Fruit fly (Drosophila melanogaster): ENCODE data around the gene CG12521.
A peak's percentile ranks its signal among the peaks of the same experiment; 100 is the strongest.

Gene CG12521

DNA sequence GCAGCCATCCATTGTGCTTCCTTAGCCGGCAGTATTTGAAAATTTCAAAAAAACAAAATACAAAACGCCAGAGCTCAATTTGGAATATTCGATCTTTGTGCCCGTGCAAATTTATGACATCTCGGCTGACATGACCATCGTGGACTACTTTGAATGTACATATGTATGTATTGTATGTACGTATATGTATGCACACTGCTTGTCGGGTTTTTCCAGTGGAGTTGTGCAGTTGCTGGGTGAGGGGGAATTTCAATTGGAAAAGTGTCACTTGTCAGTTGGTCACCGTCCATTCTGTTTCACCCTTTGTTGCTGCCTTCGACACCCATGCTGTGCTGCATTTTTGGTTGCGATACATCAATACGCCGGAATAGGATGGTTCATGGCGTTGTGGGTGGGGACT is at the start of gene CG12521:
Gene CG12521, minus strand, starts transcription at position 101 of the 400 bp plus-strand sequence.
- TF ChIP-seq Sox102F (GFP tag; optimal IDR thresholded peaks at IDR 0.05) = no peak
- TF ChIP-seq Sox14 (GFP tag; optimal IDR thresholded peaks at IDR 0.05) = no peak
- no peak for TF ChIP-seq dac (GFP tag; optimal IDR thresholded peaks at IDR 0.05)
- TF ChIP-seq fd59A (GFP tag; optimal IDR thresholded peaks at IDR 0.05) = no peak
- no peak for TF ChIP-seq cyc (GFP tag; optimal IDR thresholded peaks at IDR 0.05)
- TF ChIP-seq spab (GFP tag; optimal IDR thresholded peaks at IDR 0.05) = no peak
- TF ChIP-seq CG6808 (GFP tag; optimal IDR thresholded peaks at IDR 0.05) = no peak
- TF ChIP-seq topi (GFP tag; optimal IDR thresholded peaks at IDR 0.05) = no peak
- no peak for TF ChIP-seq CG3919 (GFP tag; optimal IDR thresholded peaks at IDR 0.05)
- no peak for TF ChIP-seq Smox (GFP tag; optimal IDR thresholded peaks at IDR 0.05)
- no peak for TF ChIP-seq achi (GFP tag; optimal IDR thresholded peaks at IDR 0.05)

DNA sequence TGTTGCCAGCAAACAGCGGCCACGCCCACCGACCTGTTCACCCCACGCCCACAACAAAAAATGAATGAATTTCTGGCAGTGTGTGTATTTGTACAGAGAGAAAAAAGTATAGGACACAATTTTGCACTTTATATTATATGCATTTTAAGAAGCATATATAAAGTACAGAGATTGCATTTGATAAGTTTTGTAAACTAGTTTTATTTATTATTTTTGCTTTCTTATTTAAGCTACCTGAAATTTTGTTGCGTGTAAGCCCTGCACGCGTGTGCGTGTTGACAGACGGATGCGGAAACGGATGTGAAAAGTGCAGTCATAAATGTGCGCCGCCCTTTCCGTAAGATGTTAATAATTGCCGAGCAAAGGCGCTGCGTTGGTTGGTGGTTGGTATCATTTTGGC is 49.2 kb upstream of the CG12521 start:
- no peak for TF ChIP-seq Hr4 (GFP tag; optimal IDR thresholded peaks at IDR 0.05)
- no peak for TF ChIP-seq fkh (GFP tag; optimal IDR thresholded peaks at IDR 0.05)
- TF ChIP-seq eg (GFP tag; IDR thresholded peaks at IDR 0.05) = no peak
- peak; percentile 13 for TF ChIP-seq fd59A (GFP tag; optimal IDR thresholded peaks at IDR 0.05)
- TF ChIP-seq CG10669 (GFP tag; optimal IDR thresholded peaks at IDR 0.05) = peak; percentile 51
- no peak for TF ChIP-seq CG34406 (GFP tag; optimal IDR thresholded peaks at IDR 0.05)
- TF ChIP-seq CG3032 (tag; optimal IDR thresholded peaks at IDR 0.05) = no peak
- no peak for TF ChIP-seq CG11902 (GFP tag; optimal IDR thresholded peaks at IDR 0.05)
- TF ChIP-seq CG32006 (GFP tag; optimal IDR thresholded peaks at IDR 0.05) = peak; percentile 22
- TF ChIP-seq OdsH (GFP tag; optimal IDR thresholded peaks at IDR 0.05) = no peak
- TF ChIP-seq salr (GFP tag; optimal IDR thresholded peaks at IDR 0.05) = no peak
- TF ChIP-seq fd85E (GFP tag; optimal IDR thresholded peaks at IDR 0.05) = no peak
- TF ChIP-seq acj6 (GFP tag; optimal IDR thresholded peaks at IDR 0.05) = no peak
- TF ChIP-seq pdm3 (GFP tag; optimal IDR thresholded peaks at IDR 0.05) = no peak
- TF ChIP-seq CG16779 (tag; optimal IDR thresholded peaks at IDR 0.05) = no peak
- peak in 1 of 2 experiments; percentile 36 for TF ChIP-seq ss (GFP tag; optimal IDR thresholded peaks at IDR 0.05)
- no peak for TF ChIP-seq CG6276 (GFP tag; optimal IDR thresholded peaks at IDR 0.05)
- TF ChIP-seq CG6792 (GFP tag; optimal IDR thresholded peaks at IDR 0.05) = no peak
- no peak for TF ChIP-seq CG8319 (GFP tag; optimal IDR thresholded peaks at IDR 0.05)
- TF ChIP-seq topi (GFP tag; optimal IDR thresholded peaks at IDR 0.05) = no peak
- peak; percentile 4 for TF ChIP-seq Met (GFP tag; optimal IDR thresholded peaks at IDR 0.05)
- no peak for TF ChIP-seq lz (GFP tag; optimal IDR thresholded peaks at IDR 0.05)
- peak; percentile 17 for TF ChIP-seq Eip75B (GFP tag; optimal IDR thresholded peaks at IDR 0.05)
- TF ChIP-seq CG6808 (GFP tag; optimal IDR thresholded peaks at IDR 0.05) = no peak
- TF ChIP-seq CG3919 (GFP tag; optimal IDR thresholded peaks at IDR 0.05) = peak; percentile 23
- no peak for TF ChIP-seq CG15336 (GFP tag; IDR thresholded peaks at IDR 0.05)
- no peak for TF ChIP-seq CG4318 (GFP tag; optimal IDR thresholded peaks at IDR 0.05)
- TF ChIP-seq Sox15 (GFP tag; optimal IDR thresholded peaks at IDR 0.05) = no peak
- TF ChIP-seq Sox14 (GFP tag; optimal IDR thresholded peaks at IDR 0.05) = peak; percentile 4
- TF ChIP-seq CG6163 (GFP tag; IDR thresholded peaks at IDR 0.05) = no peak
- no peak for TF ChIP-seq Ets21C (GFP tag; optimal IDR thresholded peaks at IDR 0.05)
- TF ChIP-seq Ets96B (tag; optimal IDR thresholded peaks at IDR 0.05) = peak; percentile 39
- no peak for TF ChIP-seq Sox102F (GFP tag; optimal IDR thresholded peaks at IDR 0.05)
- no peak for TF ChIP-seq CG6854 (GFP tag; optimal IDR thresholded peaks at IDR 0.05)
- TF ChIP-seq CG10631 (GFP tag; optimal IDR thresholded peaks at IDR 0.05) = peak; percentile 11
- TF ChIP-seq svp (GFP tag) = peak; percentile 58
- no peak for TF ChIP-seq Hr38 (GFP tag; optimal IDR thresholded peaks at IDR 0.05)
- no peak for TF ChIP-seq net (GFP tag; optimal IDR thresholded peaks at IDR 0.05)
- peak; percentile 18 for TF ChIP-seq spab (GFP tag; optimal IDR thresholded peaks at IDR 0.05)
- no peak for TF ChIP-seq Eip93F (GFP tag; optimal IDR thresholded peaks at IDR 0.05)
- TF ChIP-seq CG11294 (GFP tag; IDR thresholded peaks at IDR 0.05) = no peak
- no peak for TF ChIP-seq Lpt (GFP tag; optimal IDR thresholded peaks at IDR 0.05)
- TF ChIP-seq cyc (GFP tag; optimal IDR thresholded peaks at IDR 0.05) = peak; percentile 6
- no peak for TF ChIP-seq CG9139 (GFP tag; optimal IDR thresholded peaks at IDR 0.05)
- no peak for TF ChIP-seq Smox (GFP tag; optimal IDR thresholded peaks at IDR 0.05)
- TF ChIP-seq Eip78C (GFP tag) = peak; percentile 36
- no peak for TF ChIP-seq CG11762 (GFP tag; optimal IDR thresholded peaks at IDR 0.05; ENCODE audit: insufficient read depth)
- no peak for TF ChIP-seq Gug (GFP tag; IDR thresholded peaks at IDR 0.05)

All from whole organism, prepupa.